Fruit fly (Drosophila melanogaster) whole organism, embryonic: ENCODE results near the gene CG32487.

Experiments
- BtbVII ChIP-seq: fragments of 200-800 bp; sonication (Bioruptor generic); optimal IDR thresholded peaks from 3 replicates; lab custom pipeline; 2017; ENCODE audit warnings: missing biosample characterization, mild to moderate bottlenecking, missing genetic modification characterization
- CG10543 ChIP-seq: fragments of 200-800 bp; sonication (Bioruptor generic); optimal IDR thresholded peaks from 3 replicates; lab custom pipeline; 2017; ENCODE audit warnings: missing biosample characterization, mild to moderate bottlenecking, missing genetic modification characterization, moderate library complexity
- CG10565 ChIP-seq: fragments of 200-800 bp; sonication (Bioruptor generic); optimal IDR thresholded peaks from 3 replicates; lab custom pipeline; 2016; ENCODE audit warnings: missing biosample characterization, mild to moderate bottlenecking, missing genetic modification characterization
- CG11504 ChIP-seq: fragments of 200-800 bp; sonication (Bioruptor generic); optimal IDR thresholded peaks from 3 replicates; lab custom pipeline; 2019; ENCODE audit warnings: missing biosample characterization, mild to moderate bottlenecking, missing genetic modification characterization, moderate library complexity
- CG11695 ChIP-seq: fragments of 200-800 bp; sonication (Bioruptor generic); IDR thresholded peaks from 3 replicates; pipeline ENCODE4 v1.3.6; 2022; ENCODE audit warnings: missing biosample characterization, missing genetic modification characterization
- CG14014 ChIP-seq: fragments of 200-800 bp; sonication (Bioruptor generic); IDR thresholded peaks from 2 replicates; pipeline ENCODE4 v1.3.6; 2022; ENCODE audit warnings: missing biosample characterization, missing genetic modification characterization
- CG14441 ChIP-seq: fragments of 200-800 bp; sonication (Bioruptor generic); IDR thresholded peaks from 2 replicates; pipeline ENCODE4 v1.3.6; 2022; ENCODE audit warnings: missing biosample characterization, missing genetic modification characterization
- CG1603 ChIP-seq: fragments of 200-800 bp; sonication (Bioruptor generic); optimal IDR thresholded peaks from 2 replicates; lab custom pipeline; 2019; ENCODE audit warnings: missing biosample characterization, mild to moderate bottlenecking, missing genetic modification characterization, moderate library complexity
- CG17328 ChIP-seq: fragments of 200-800 bp; sonication (Bioruptor generic); IDR thresholded peaks from 2 replicates; pipeline ENCODE4 v1.3.6; 2022; ENCODE audit warnings: missing biosample characterization, missing genetic modification characterization
- CG17829 ChIP-seq: fragments of 200-800 bp; optimal IDR thresholded peaks from 2 replicates; lab custom pipeline; 2019; ENCODE audit warnings: missing biosample characterization, mild to moderate bottlenecking, missing genetic modification characterization, moderate library complexity
- CG2678 ChIP-seq: fragments of 200-800 bp; sonication (Bioruptor generic); optimal IDR thresholded peaks from 3 replicates; lab custom pipeline; 2019; ENCODE audit warnings: missing biosample characterization, mild to moderate bottlenecking, missing genetic modification characterization, moderate library complexity
- CG34376 ChIP-seq: fragments of 200-800 bp; sonication (Bioruptor generic); optimal IDR thresholded peaks from 2 replicates; lab custom pipeline; 2018; ENCODE audit warnings: missing biosample characterization, mild to moderate bottlenecking, missing genetic modification characterization
- CG34422 ChIP-seq: fragments of 200-800 bp; sonication (Bioruptor generic); IDR thresholded peaks from 3 replicates; pipeline ENCODE4 v1.3.6; 2022; ENCODE audit warnings: missing biosample characterization, missing genetic modification characterization
- CG3726 ChIP-seq: fragments of 200-800 bp; sonication (Bioruptor generic); IDR thresholded peaks from 3 replicates; pipeline ENCODE4, ENCODE4 v1.3.6; 2022; ENCODE audit warnings: missing biosample characterization, missing genetic modification characterization
- CG3838 ChIP-seq: fragments of 200-800 bp; sonication (Bioruptor generic); optimal IDR thresholded peaks from 3 replicates; lab custom pipeline; 2016; ENCODE audit warnings: missing biosample characterization, missing genetic modification characterization
- CG4617 ChIP-seq: fragments of 200-800 bp; sonication (Bioruptor generic); optimal IDR thresholded peaks from 3 replicates; lab custom pipeline; 2016; ENCODE audit warnings: missing biosample characterization, missing genetic modification characterization, borderline replicate concordance
- CG7357 ChIP-seq: fragments of 200-800 bp; sonication (Bioruptor generic); IDR thresholded peaks from 3 replicates; pipeline ENCODE4 v1.3.6; 2022; ENCODE audit warnings: missing biosample characterization, missing genetic modification characterization
- CG8765 ChIP-seq: fragments of 200-800 bp; sonication (Bioruptor generic); IDR thresholded peaks from 2 replicates; pipeline ENCODE4 v1.3.6; 2022; ENCODE audit warnings: missing biosample characterization, missing genetic modification characterization
- CG8944 ChIP-seq: fragments of 200-800 bp; sonication (Bioruptor generic); optimal IDR thresholded peaks from 3 replicates; lab custom pipeline; 2016; ENCODE audit warnings: missing biosample characterization, missing genetic modification characterization
- CHES-1-like ChIP-seq: fragments of 200-800 bp; sonication (Bioruptor generic); optimal IDR thresholded peaks from 2 replicates; lab custom pipeline; 2016; ENCODE audit warnings: missing biosample characterization, missing genetic modification characterization
- Dek ChIP-seq: fragments of 200-800 bp; sonication (Bioruptor generic); optimal IDR thresholded peaks from 3 replicates; lab custom pipeline; 2019; ENCODE audit warnings: missing biosample characterization, mild to moderate bottlenecking, missing genetic modification characterization, moderate library complexity
- Fer1 ChIP-seq: fragments of 200-800 bp; sonication (Bioruptor generic); optimal IDR thresholded peaks from 2 replicates; lab custom pipeline; 2017; ENCODE audit warnings: missing biosample characterization, mild to moderate bottlenecking, missing genetic modification characterization
- Fer3 ChIP-seq: fragments of 200-800 bp; sonication (Bioruptor generic); optimal IDR thresholded peaks from 2 replicates; lab custom pipeline; 2018; ENCODE audit warnings: missing biosample characterization, mild to moderate bottlenecking, missing genetic modification characterization, moderate library complexity
- HLH3B ChIP-seq: fragments of 200-800 bp; sonication (Bioruptor generic); IDR thresholded peaks from 2 replicates; pipeline ENCODE4 v1.3.6; 2022; ENCODE audit warnings: missing biosample characterization, missing genetic modification characterization
- Mrtf ChIP-seq: fragments of 200-800 bp; sonication (Bioruptor generic); IDR thresholded peaks from 3 replicates; pipeline ENCODE4 v1.3.6; 2022; ENCODE audit warnings: missing biosample characterization, missing genetic modification characterization
- Nf-YA ChIP-seq: fragments of 200-800 bp; sonication (Bioruptor generic); IDR thresholded peaks from 2 replicates; pipeline ENCODE4 v1.3.6; 2022; ENCODE audit warnings: missing biosample characterization, missing genetic modification characterization
- Pdp1 ChIP-seq, 2 experiments: fragments of 200-800 bp; sonication (Bioruptor generic); optimal IDR thresholded peaks; 3 replicates each; lab custom pipeline; 2016; ENCODE audit warnings: missing biosample characterization in 2 of 2, missing genetic modification characterization in 2 of 2, mild to moderate bottlenecking in 1 of 2, moderate library complexity in 1 of 2
- Rx ChIP-seq: fragments of 200-800 bp; sonication (Bioruptor generic); IDR thresholded peaks from 2 replicates; pipeline ENCODE4 v1.3.6; 2022; ENCODE audit warnings: missing biosample characterization, missing genetic modification characterization
- Spps ChIP-seq: fragments of 200-800 bp; sonication (Bioruptor generic); optimal IDR thresholded peaks from 2 replicates; lab custom pipeline; 2018; ENCODE audit warnings: missing biosample characterization, mild to moderate bottlenecking, missing genetic modification characterization
- Xbp1 ChIP-seq: fragments of 200-800 bp; sonication (Bioruptor generic); optimal IDR thresholded peaks from 3 replicates; lab custom pipeline; 2016; ENCODE audit warnings: missing biosample characterization, mild to moderate bottlenecking, missing genetic modification characterization
- ab ChIP-seq: fragments of 200-800 bp; sonication (Bioruptor generic); optimal IDR thresholded peaks from 2 replicates; lab custom pipeline; 2016; ENCODE audit warnings: missing biosample characterization, missing genetic modification characterization
- ac ChIP-seq: fragments of 200-800 bp; sonication (Bioruptor generic); optimal IDR thresholded peaks from 3 replicates; lab custom pipeline; 2017; ENCODE audit warnings: missing biosample characterization, mild to moderate bottlenecking, missing genetic modification characterization
- ap ChIP-seq: fragments of 200-800 bp; sonication (Bioruptor generic); IDR thresholded peaks from 2 replicates; pipeline ENCODE4 v1.3.6; 2022; ENCODE audit warnings: missing biosample characterization, missing genetic modification characterization
- ato ChIP-seq: fragments of 200-800 bp; sonication (Bioruptor generic); IDR thresholded peaks from 2 replicates; pipeline ENCODE4 v1.3.6; 2022; ENCODE audit warnings: missing biosample characterization, missing genetic modification characterization; ENCODE audit not compliant: partially characterized antibody
- az2 ChIP-seq: fragments of 200-800 bp; sonication (Bioruptor generic); optimal IDR thresholded peaks from 3 replicates; lab custom pipeline; 2016; ENCODE audit warnings: missing biosample characterization, missing genetic modification characterization
- danr ChIP-seq: fragments of 200-800 bp; sonication (Bioruptor generic); IDR thresholded peaks from 2 replicates; pipeline ENCODE4 v1.3.6; 2022; ENCODE audit warnings: missing biosample characterization, missing genetic modification characterization
- fd102C ChIP-seq: fragments of 200-800 bp; sonication (Bioruptor generic); optimal IDR thresholded peaks from 2 replicates; lab custom pipeline; 2018; ENCODE audit warnings: missing biosample characterization, mild to moderate bottlenecking, missing genetic modification characterization, moderate library complexity
- gcm ChIP-seq: fragments of 200-800 bp; sonication (Bioruptor generic); optimal IDR thresholded peaks from 2 replicates; lab custom pipeline; 2019; ENCODE audit warnings: missing biosample characterization, mild to moderate bottlenecking, missing genetic modification characterization, moderate library complexity
- hbn ChIP-seq: fragments of 200-800 bp; sonication (Bioruptor generic); IDR thresholded peaks from 2 replicates; pipeline ENCODE4 v1.3.6; 2022; ENCODE audit warnings: missing biosample characterization, missing genetic modification characterization; ENCODE audit not compliant: partially characterized antibody
- lmd ChIP-seq: fragments of 200-800 bp; sonication (Bioruptor generic); IDR thresholded peaks from 2 replicates; pipeline ENCODE4 v1.3.6; 2022; ENCODE audit warnings: missing biosample characterization, missing genetic modification characterization
- mam ChIP-seq: fragments of 200-800 bp; sonication (Bioruptor generic); optimal IDR thresholded peaks from 3 replicates; lab custom pipeline; 2016; ENCODE audit warnings: missing biosample characterization, missing genetic modification characterization
- nerfin-1 ChIP-seq: fragments of 200-800 bp; sonication (Bioruptor generic); optimal IDR thresholded peaks from 3 replicates; lab custom pipeline; 2019; ENCODE audit warnings: missing biosample characterization, mild to moderate bottlenecking, missing genetic modification characterization, moderate library complexity
- oc ChIP-seq: fragments of 200-800 bp; sonication (Bioruptor generic); optimal IDR thresholded peaks from 2 replicates; lab custom pipeline; 2018; ENCODE audit warnings: missing biosample characterization, mild to moderate bottlenecking, missing genetic modification characterization, moderate library complexity
- onecut ChIP-seq: fragments of 200-800 bp; sonication (Bioruptor generic); IDR thresholded peaks from 2 replicates; pipeline ENCODE4 v1.3.6; 2022; ENCODE audit warnings: missing biosample characterization, missing genetic modification characterization
- otp ChIP-seq: fragments of 200-800 bp; sonication (Bioruptor generic); IDR thresholded peaks from 3 replicates; pipeline ENCODE4, ENCODE4 v1.3.6; 2022; ENCODE audit warnings: missing biosample characterization, missing genetic modification characterization
- slbo ChIP-seq: fragments of 200-800 bp; sonication (Bioruptor generic); IDR thresholded peaks from 2 replicates; pipeline ENCODE4 v1.3.6; 2022; ENCODE audit warnings: missing biosample characterization, missing genetic modification characterization
- so ChIP-seq: fragments of 200-800 bp; sonication (Bioruptor generic); IDR thresholded peaks from 3 replicates; pipeline ENCODE4 v1.3.6; 2022; ENCODE audit warnings: missing biosample characterization, missing genetic modification characterization
- sob ChIP-seq: fragments of 200-800 bp; sonication (Bioruptor generic); IDR thresholded peaks from 2 replicates; pipeline ENCODE4 v1.3.6; 2022; ENCODE audit warnings: missing biosample characterization, missing genetic modification characterization
- stwl ChIP-seq: fragments of 200-800 bp; sonication (Bioruptor generic); optimal IDR thresholded peaks from 3 replicates; lab custom pipeline; 2018; ENCODE audit warnings: missing biosample characterization, mild to moderate bottlenecking, missing genetic modification characterization, moderate library complexity
- unpg ChIP-seq: fragments of 200-800 bp; sonication (Bioruptor generic); optimal IDR thresholded peaks from 3 replicates; lab custom pipeline; 2018; ENCODE audit warnings: missing biosample characterization, mild to moderate bottlenecking, missing genetic modification characterization, moderate library complexity

Gene CG32487

DNA sequence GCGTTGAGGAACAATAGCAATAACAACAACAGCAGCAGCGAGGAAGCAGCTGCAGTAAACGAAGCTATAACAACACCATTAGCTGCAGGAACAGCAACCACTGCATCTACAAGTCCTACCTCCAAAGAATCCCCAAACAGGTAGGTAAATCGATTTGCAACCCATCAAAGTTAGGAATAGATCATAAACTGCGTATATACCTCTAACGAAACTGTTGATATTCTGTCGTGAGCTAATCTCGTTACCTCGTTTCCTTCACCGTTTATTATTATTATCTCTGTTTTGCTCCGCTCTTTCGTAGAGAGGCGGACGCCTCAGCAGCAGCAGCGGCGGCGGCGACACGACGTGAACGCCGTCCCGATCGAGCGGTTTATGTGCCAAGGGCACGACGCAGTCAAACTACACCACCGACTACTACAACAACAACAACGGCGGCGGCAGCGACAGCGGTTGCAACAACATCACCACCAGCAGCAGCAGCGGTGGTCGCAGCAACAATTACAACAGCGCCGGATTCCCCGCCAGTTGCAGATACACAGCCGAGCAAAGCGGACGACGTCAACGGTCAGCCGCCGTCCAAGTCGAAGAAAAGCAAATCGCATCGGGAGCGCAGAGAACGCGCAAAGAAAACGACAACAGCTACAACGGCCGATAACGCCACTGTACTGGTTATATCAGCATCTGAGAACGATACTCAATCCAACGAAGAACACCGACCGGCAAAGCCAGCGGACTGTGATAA lies 20.9 kb upstream of the CG32487 start (continued):
- TF ChIP-seq CG17829 (tag; lab: Kevin White, UChicago) (peak; percentile 43), otp (GFP tag; lab: Robert Waterston, UW) (peak; percentile 48; the same call in 1 of the 3 replicates), unpg (GFP tag; lab: Kevin White, UChicago) (no peak), CHES-1-like (GFP tag; lab: Kevin White, UChicago) (no peak), CG14014 (GFP tag; lab: Robert Waterston, UW) (no peak), CG10565 (no peak), ap (GFP tag; lab: Robert Waterston, UW) (no peak), CG34376 (GFP tag; lab: Kevin White, UChicago) (peak; percentile 63), CG8944 (no peak), CG3726 (GFP tag; lab: Robert Waterston, UW) (no peak), danr (no peak), Pdp1 (GFP tag; optimal IDR thresholded peaks at IDR 0.05; lab: Kevin White, UChicago) (peak in 1 of 2 experiments; percentile 89), CG10543 (GFP tag; lab: Kevin White, UChicago) (peak; percentile 67), CG34422 (peak; percentile 68; the same call in 1 of the 3 replicates), ab (GFP tag; lab: Kevin White, UChicago) (no peak), Nf-YA (GFP tag; lab: Robert Waterston, UW) (no peak), Spps (tag; lab: Kevin White, UChicago) (no peak), slbo (GFP tag; lab: Robert Waterston, UW) (no peak), hbn (GFP tag; lab: Robert Waterston, UW) (no peak), fd102C (GFP tag; lab: Kevin White, UChicago) (no peak), Fer3 (no peak), onecut (GFP tag; lab: Robert Waterston, UW) (peak; percentile 73), CG17328 (GFP tag; lab: Robert Waterston, UW) (no peak; the same call in 1 of the 2 replicates), oc (tag; lab: Kevin White, UChicago) (peak; percentile 20), ac (no peak), Mrtf (GFP tag; lab: Robert Waterston, UW) (no peak), Xbp1 (GFP tag; lab: Kevin White, UChicago) (no peak), az2 (GFP tag; lab: Kevin White, UChicago) (no peak), stwl (tag; lab: Kevin White, UChicago) (no peak), BtbVII (GFP tag; lab: Kevin White, UChicago) (no peak), HLH3B (0 out of 2 replicates have a peak, but pooled peaks have one; percentile 26), CG4617 (GFP tag; lab: Kevin White, UChicago) (no peak), Rx (GFP tag; lab: Robert Waterston, UW) (no peak), mam (no peak), Fer1 (GFP tag; lab: Kevin White, UChicago) (no peak), CG1603 (no peak), sob (GFP tag; lab: Robert Waterston, UW) (peak; percentile 36; the same call in 1 of the 2 replicates), CG14441 (GFP tag; lab: Robert Waterston, UW) (no peak), so (GFP tag; lab: Robert Waterston, UW) (peak; percentile 60; the same call in 1 of the 3 replicates), Dek (no peak), ato (peak; percentile 23; the same call in 1 of the 2 replicates), lmd (GFP tag; lab: Robert Waterston, UW) (no peak), CG11504 (tag; lab: Kevin White, UChicago) (peak; percentile 47), CG11695 (no peak), CG7357 (GFP tag; lab: Robert Waterston, UW) (no peak), nerfin-1 (tag; lab: Kevin White, UChicago) (no peak), CG8765 (GFP tag; lab: Robert Waterston, UW) (peak; percentile 97), CG2678 (tag; lab: Kevin White, UChicago) (no peak), CG3838 (GFP tag; lab: Kevin White, UChicago) (no peak), gcm (GFP tag; lab: Kevin White, UChicago) (peak; percentile 23)
